Worm (Caenorhabditis elegans) whole organism, L4/young adult: Measurements from ENCODE around the gene srw-73.

Experiments used
- W03F9.2 ChIP-seq: fragments of 150-350 bp; optimal IDR thresholded peaks from 2 replicates; lab custom pipeline; 2014; ENCODE audit warnings: missing biosample characterization, missing genetic modification characterization
- dao-5 ChIP-seq: sonication (generic microtip); optimal IDR thresholded peaks from 2 replicates; lab custom pipeline; 2016; ENCODE audit warnings: missing genotype, missing genetic modification characterization, moderate library complexity, missing compliant biosample characterization
- him-1 ChIP-seq: sonication (generic microtip); optimal IDR thresholded peaks from 2 replicates; lab custom pipeline; 2016; ENCODE audit warnings: missing genotype, missing genetic modification reagents, missing genetic modification characterization, missing compliant biosample characterization

Gene srw-73

ce11 chrV:16580424-16580823 lies 7.9 kb downstream of the srw-73 start, which contains the start of gene nhr-271:
Gene nhr-271, minus strand, starts transcription at chrV:16580524.
- TF ChIP-seq him-1 (tag; lab: Kevin White, UChicago) (no peak), W03F9.2 (tag; lab: Kevin White, UChicago) (no peak), dao-5 (tag; lab: Kevin White, UChicago) (no peak)

ce11 chrV:16575900-16576299 lies 12.4 kb downstream of the srw-73 start, which contains the start of gene str-151:
Gene str-151, plus strand, starts transcription at chrV:16576200.
- TF ChIP-seq dao-5 (tag; lab: Kevin White, UChicago), result no peak
- TF ChIP-seq W03F9.2 (tag; lab: Kevin White, UChicago), result no peak
- no peak for TF ChIP-seq him-1 (tag; lab: Kevin White, UChicago)

- TF ChIP-seq him-1 (tag; lab: Kevin White, UChicago) (no peak), W03F9.2 (tag; lab: Kevin White, UChicago) (no peak), dao-5 (tag; lab: Kevin White, UChicago) (no peak)
Measured at ce11 chrV:16573168-16573567, 15.2 kb downstream of the srw-73 start, which contains the start of gene str-149. Gene str-149, plus strand, starts transcription at chrV:16573468.

ce11 chrV:16570697-16571096 lies 17.6 kb downstream of the srw-73 start, which contains the start of gene nhr-233:
Gene nhr-233, minus strand, starts transcription at chrV:16570797.
- TF ChIP-seq W03F9.2 (tag; lab: Kevin White, UChicago) (no peak), him-1 (tag; lab: Kevin White, UChicago) (no peak), dao-5 (tag; lab: Kevin White, UChicago) (no peak)

ce11 chrV:16568056-16568455 lies 20.3 kb downstream of the srw-73 start:
- TF ChIP-seq W03F9.2 (tag; lab: Kevin White, UChicago) (no peak), dao-5 (tag; lab: Kevin White, UChicago) (no peak), him-1 (tag; lab: Kevin White, UChicago) (no peak)

- TF ChIP-seq W03F9.2 (tag; lab: Kevin White, UChicago), result no peak
- TF ChIP-seq him-1 (tag; lab: Kevin White, UChicago), result no peak
Measured at ce11 chrV:16565639-16566038, 22.7 kb downstream of the srw-73 start, which contains the start of gene sru-45. Gene sru-45, plus strand, starts transcription at chrV:16565939.

ce11 chrV:16552929-16553328 lies 35.4 kb downstream of the srw-73 start, which contains the start of gene Y32B12B.4:
Gene Y32B12B.4, plus strand, starts transcription at chrV:16553327.
- no peak for TF ChIP-seq dao-5 (tag; lab: Kevin White, UChicago)
- TF ChIP-seq W03F9.2 (tag; lab: Kevin White, UChicago), result no peak
- TF ChIP-seq him-1 (tag; lab: Kevin White, UChicago), result no peak

ce11 chrV:16550680-16551079 lies 37.6 kb downstream of the srw-73 start, which contains the start of gene srbc-65:
Gene srbc-65, plus strand, starts transcription at chrV:16550980.
- no peak for TF ChIP-seq dao-5 (tag; lab: Kevin White, UChicago)
- TF ChIP-seq W03F9.2 (tag; lab: Kevin White, UChicago), result no peak

ce11 chrV:16540657-16541056 lies 47.7 kb downstream of the srw-73 start:
- TF ChIP-seq W03F9.2 (tag; lab: Kevin White, UChicago) (no peak), him-1 (tag; lab: Kevin White, UChicago) (no peak), dao-5 (tag; lab: Kevin White, UChicago) (no peak)

ce11 chrV:16539666-16540065 lies 48.7 kb downstream of the srw-73 start:
- TF ChIP-seq him-1 (tag; lab: Kevin White, UChicago), result no peak
- no peak for TF ChIP-seq W03F9.2 (tag; lab: Kevin White, UChicago)
- TF ChIP-seq dao-5 (tag; lab: Kevin White, UChicago), result no peak

- TF ChIP-seq him-1 (tag; lab: Kevin White, UChicago), result no peak
- TF ChIP-seq W03F9.2 (tag; lab: Kevin White, UChicago), result no peak
- TF ChIP-seq dao-5 (tag; lab: Kevin White, UChicago), result no peak
Measured at ce11 chrV:16537908-16538446, 50.4 kb downstream of the srw-73 start, which contains the start of gene Y32B12B.2. Gene Y32B12B.2, plus strand, starts transcription at chrV:16538396.
